Worm (Caenorhabditis elegans): ENCODE data around the gene Y71H2AR.2.

The Y71H2AR.2 gene

ce11 chrIII:2874144-2874868 lies 33.6 kb upstream of the Y71H2AR.2 start, which contains the start of gene klf-1 (continued):
- peak; percentile 76 for TF ChIP-seq nhr-77 (tag; optimal IDR thresholded peaks at IDR 0.05)
- no peak for TF ChIP-seq lin-29 (GFP tag; IDR thresholded peaks at IDR 0.05)
- TF ChIP-seq zip-2 (tag; optimal IDR thresholded peaks at IDR 0.05) = no peak
- TF ChIP-seq zfp-3 (GFP tag; conservative IDR thresholded peaks at IDR 0.05) = no peak
- no peak for TF ChIP-seq ctbp-1 (GFP tag; IDR thresholded peaks at IDR 0.05)
- no peak for TF ChIP-seq nhr-42 (GFP tag; IDR thresholded peaks at IDR 0.05)
- no peak for TF ChIP-seq gei-8 (GFP tag; optimal IDR thresholded peaks at IDR 0.05)
- TF ChIP-seq ceh-62 (tag; optimal IDR thresholded peaks at IDR 0.05) = no peak
- peak in 1 of 2 experiments; percentile 58 for TF ChIP-seq mdl-1 (tag; optimal IDR thresholded peaks at IDR 0.05)
- TF ChIP-seq Y48G9A.11 (GFP tag; IDR thresholded peaks at IDR 0.05) = no peak
- TF ChIP-seq F49E8.2 (tag; optimal IDR thresholded peaks at IDR 0.05; ENCODE audit: borderline replicate concordance) = no peak
- no peak for TF ChIP-seq egl-43 (GFP tag; IDR thresholded peaks at IDR 0.05)
- TF ChIP-seq zfp-2 (tag; optimal IDR thresholded peaks at IDR 0.05) = no peak
- peak; percentile 28 for TF ChIP-seq nhr-102 (tag; optimal IDR thresholded peaks at IDR 0.05)
- TF ChIP-seq sdz-12 (GFP tag; optimal IDR thresholded peaks at IDR 0.05) = no peak
- 0 out of 2 replicates have a peak, but pooled peaks have one; percentile 16 for TF ChIP-seq lin-1 (GFP tag; IDR thresholded peaks at IDR 0.05)
- TF ChIP-seq lir-3 (tag; optimal IDR thresholded peaks at IDR 0.05) = no peak
- TF ChIP-seq nhr-111 (GFP tag; optimal IDR thresholded peaks at IDR 0.05) = no peak
- TF ChIP-seq hif-1 (tag; optimal IDR thresholded peaks at IDR 0.05) = no peak
- TF ChIP-seq ces-1 (GFP tag; optimal IDR thresholded peaks at IDR 0.05) = no peak
- no peak for TF ChIP-seq spr-3 (GFP tag; optimal IDR thresholded peaks at IDR 0.05)
- TF ChIP-seq fkh-10 (GFP tag; optimal IDR thresholded peaks at IDR 0.05) = no peak
- TF ChIP-seq saeg-2 (GFP tag; IDR thresholded peaks at IDR 0.05) = no peak
- no peak for TF ChIP-seq vab-7 (GFP tag; IDR thresholded peaks at IDR 0.05)
- no peak for TF ChIP-seq rbr-2 (tag; optimal IDR thresholded peaks at IDR 0.05)
- peak; percentile 83 for TF ChIP-seq tra-1 (GFP tag; IDR thresholded peaks at IDR 0.05)
- TF ChIP-seq mxl-3 (GFP tag; optimal IDR thresholded peaks at IDR 0.05) = peak; percentile 4
- TF ChIP-seq lin-38 (GFP tag; IDR thresholded peaks at IDR 0.05) = no peak; the same call in 1 of the 2 replicates
- TF ChIP-seq nhr-41 (GFP tag; IDR thresholded peaks at IDR 0.05) = no peak
- TF ChIP-seq egl-27 (tag; optimal IDR thresholded peaks at IDR 0.05) = no peak
- TF ChIP-seq hlh-30 (tag; optimal IDR thresholded peaks at IDR 0.05; ENCODE audit: insufficient read depth) = peak; percentile 88
- no peak for TF ChIP-seq spr-1 (tag; optimal IDR thresholded peaks at IDR 0.05)
- peak in 1 of 2 experiments; percentile 77 for TF ChIP-seq unc-62 (GFP tag; optimal IDR thresholded peaks at IDR 0.05 in 1 of 2)
- no peak for TF ChIP-seq unc-62 (tag; optimal IDR thresholded peaks at IDR 0.05)
- no peak for TF ChIP-seq pha-4 (GFP tag; IDR thresholded peaks at IDR 0.05)
- no peak for TF ChIP-seq pha-4 (tag; optimal IDR thresholded peaks at IDR 0.05)
- peak; percentile 82 for TF ChIP-seq aha-1 (tag)
- TF ChIP-seq nhr-28 (tag; optimal IDR thresholded peaks at IDR 0.05) = peak; percentile 87
- TF ChIP-seq fos-1 (tag; optimal IDR thresholded peaks at IDR 0.05) = no peak
- TF ChIP-seq dmd-8 (GFP tag; IDR thresholded peaks at IDR 0.05) = no peak
- TF ChIP-seq daf-19 (GFP tag; conservative IDR thresholded peaks at IDR 0.05) = no peak
- TF ChIP-seq D1046.2 (GFP tag; IDR thresholded peaks at IDR 0.05) = no peak
- no peak for TF ChIP-seq F10B5.3 (tag; optimal IDR thresholded peaks at IDR 0.05)
- no peak for TF ChIP-seq ceh-82 (tag; optimal IDR thresholded peaks at IDR 0.05)
- TF ChIP-seq ama-1 (optimal IDR thresholded peaks at IDR 0.05) = no peak
- no peak for TF ChIP-seq F26F4.8 (GFP tag; conservative IDR thresholded peaks at IDR 0.05)
- no peak for TF ChIP-seq ZK546.5 (tag; optimal IDR thresholded peaks at IDR 0.05)
- TF ChIP-seq mdt-29 (GFP tag; IDR thresholded peaks at IDR 0.05) = no peak
- TF ChIP-seq cey-2 (tag; optimal IDR thresholded peaks at IDR 0.05; ENCODE audit: borderline replicate concordance, insufficient read depth) = peak; percentile 12
- TF ChIP-seq T26A8.4 (GFP tag; IDR thresholded peaks at IDR 0.05) = no peak
- TF ChIP-seq daf-8 (GFP tag; IDR thresholded peaks at IDR 0.05) = no peak

All from whole organism, L4 larva.